Worm (Caenorhabditis elegans) whole organism, young adult: ENCODE measurements around the gene fbxc-54.

ENCODE experiments used
- bed-1 ChIP-seq: fragments of 200-800 bp; sonication (Bioruptor generic); IDR thresholded peaks from 2 replicates; pipeline ENCODE4 v1.3.6; 2022; ENCODE audit warnings: missing genetic modification reagents, missing genetic modification characterization, missing compliant biosample characterization
- cebp-1 ChIP-seq, 2 experiments: fragments of 200-800 bp in 1 of 2; sonication (Bioruptor generic) in 1 of 2; sonication (generic microtip) in 1 of 2; IDR thresholded peaks in 1 of 2; optimal IDR thresholded peaks in 1 of 2; 2 replicates each; pipeline versions ENCODE4 v1.3.6 to Lab custom; 2017 to 2022; ENCODE audit warnings: missing compliant biosample characterization in 2 of 2, missing genetic modification characterization in 2 of 2, mild to moderate bottlenecking in 1 of 2, missing genetic modification reagents in 1 of 2, moderate library complexity in 1 of 2
- ceh-79 ChIP-seq: sonication (generic microtip); optimal IDR thresholded peaks from 2 replicates; lab custom pipeline; 2017; ENCODE audit warnings: mild to moderate bottlenecking, missing genetic modification characterization, missing compliant biosample characterization
- let-607 ChIP-seq, 2 experiments: fragments of 200-800 bp in 1 of 2; sonication (Bioruptor generic) in 1 of 2; sonication (generic microtip) in 1 of 2; optimal IDR thresholded peaks; 2 replicates each; lab custom pipeline; 2016 to 2018; ENCODE audit warnings: mild to moderate bottlenecking in 2 of 2, missing compliant biosample characterization in 2 of 2, missing genetic modification characterization in 2 of 2, moderate library complexity in 2 of 2, missing genotype in 1 of 2
- nhr-120 ChIP-seq: fragments of 200-800 bp; sonication (Bioruptor generic); IDR thresholded peaks from 2 replicates; pipeline ENCODE4 v1.3.6; 2022; ENCODE audit warnings: missing genetic modification characterization, missing compliant biosample characterization
- unc-62 ChIP-seq: fragments of 150-350 bp; optimal IDR thresholded peaks from 2 replicates; lab custom pipeline; 2014; ENCODE audit warnings: missing biosample characterization, missing genetic modification reagents, missing genetic modification characterization
- ztf-22 ChIP-seq: fragments of 200-800 bp; sonication (Bioruptor generic); optimal IDR thresholded peaks from 2 replicates; lab custom pipeline; 2018; ENCODE audit warnings: mild to moderate bottlenecking, missing genetic modification characterization, moderate library complexity, missing compliant biosample characterization

- TF ChIP-seq cebp-1 (GFP tag; IDR thresholded peaks at IDR 0.05; lab: Robert Waterston, UW) (no peak), cebp-1 (tag; optimal IDR thresholded peaks at IDR 0.05; lab: Kevin White, UChicago) (no peak), let-607 (tag; optimal IDR thresholded peaks at IDR 0.05; lab: Kevin White, UChicago) (no peak), bed-1 (no peak), ceh-79 (tag; lab: Kevin White, UChicago) (no peak), unc-62 (GFP tag; lab: Kevin White, UChicago) (no peak), ztf-22 (no peak), nhr-120 (GFP tag; lab: Robert Waterston, UW) (no peak)
Measured at ce11 chrII:8212-8611, 23.3 kb upstream of the fbxc-54 start.
